Worm (Caenorhabditis elegans): ENCODE data around the gene W09D10.4.

DNA sequence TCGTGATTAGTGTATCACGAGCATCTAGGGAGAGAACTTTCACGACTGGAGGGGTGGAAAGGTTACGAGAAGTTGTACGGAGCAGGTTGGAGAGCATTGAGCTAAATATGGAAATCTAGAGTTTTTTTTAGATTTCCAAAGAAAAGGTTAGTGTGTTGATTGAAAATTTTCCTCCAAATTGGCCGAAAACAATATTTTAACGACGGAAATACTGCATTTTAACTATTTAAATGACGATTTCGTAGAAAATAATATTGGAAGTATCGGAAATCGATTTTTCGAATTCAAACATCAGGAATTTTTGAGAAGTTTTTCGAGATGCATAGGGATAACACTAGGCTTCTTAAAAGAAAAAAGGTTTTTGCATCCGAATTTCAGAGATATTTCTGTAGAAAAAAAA is 42.4 kb upstream of the W09D10.4 start, which contains the start of gene K01G5.10:
- TF ChIP-seq tbx-37 (GFP tag; conservative IDR thresholded peaks at IDR 0.05) (no peak), B0310.2 (tag; optimal IDR thresholded peaks at IDR 0.05) (no peak), ama-1 (optimal IDR thresholded peaks at IDR 0.05) (no peak), flt-1 (GFP tag; IDR thresholded peaks at IDR 0.05) (no peak), scrt-1 (GFP tag; IDR thresholded peaks at IDR 0.05) (no peak), sea-1 (GFP tag; conservative IDR thresholded peaks at IDR 0.05) (no peak), tra-4 (tag; optimal IDR thresholded peaks at IDR 0.05) (no peak), ets-7 (tag; optimal IDR thresholded peaks at IDR 0.05) (no peak), pes-1 (GFP tag; IDR thresholded peaks at IDR 0.05) (no peak), hmg-4 (GFP tag; optimal IDR thresholded peaks at IDR 0.05) (no peak), F13C5.2 (tag; optimal IDR thresholded peaks at IDR 0.05) (no peak), hnd-1 (tag; optimal IDR thresholded peaks at IDR 0.05) (no peak), tbx-11 (GFP tag; IDR thresholded peaks at IDR 0.05) (no peak)
